Worm (Caenorhabditis elegans) whole organism, L1 larva: ENCODE measurements around the gene C13C4.7.

Source experiments
- C34B4.2 ChIP-seq: sonication (generic microtip); optimal IDR thresholded peaks from 2 replicates; lab custom pipeline; 2017; ENCODE audit warnings: mild to moderate bottlenecking, missing genetic modification characterization, missing compliant biosample characterization
- F16B12.6 ChIP-seq: fragments of 150-350 bp; optimal IDR thresholded peaks from 2 replicates; lab custom pipeline; 2014; ENCODE audit warnings: missing biosample characterization, missing genetic modification characterization
- ama-1 ChIP-seq: fragments of 150-350 bp; optimal IDR thresholded peaks from 2 replicates; lab custom pipeline; 2014
- blmp-1 ChIP-seq: fragments of 150-350 bp; optimal IDR thresholded peaks from 2 replicates; lab custom pipeline; 2014; ENCODE audit warnings: missing biosample characterization, missing genetic modification characterization
- ceh-82 ChIP-seq, 3 experiments: fragments of 150-350 bp in 1 of 3; sonication (generic microtip) in 2 of 3; optimal IDR thresholded peaks; 2 replicates each; lab custom pipeline; 2014 to 2017; ENCODE audit warnings: missing biosample characterization in 3 of 3, missing genetic modification characterization in 3 of 3
- ces-1 ChIP-seq: fragments of 150-350 bp; optimal IDR thresholded peaks from 2 replicates; lab custom pipeline; 2014; ENCODE audit warnings: missing biosample characterization, missing genetic modification reagents, missing genetic modification characterization
- dsc-1 ChIP-seq: sonication (generic microtip); optimal IDR thresholded peaks from 2 replicates; lab custom pipeline; 2016; ENCODE audit warnings: mild to moderate bottlenecking, missing genetic modification characterization, missing compliant biosample characterization
- egl-13 ChIP-seq: sonication (generic microtip); optimal IDR thresholded peaks from 2 replicates; lab custom pipeline; 2016; ENCODE audit warnings: missing genotype, missing genetic modification reagents, missing genetic modification characterization, missing compliant biosample characterization
- egl-27 ChIP-seq, 2 experiments: fragments of 150-350 bp in 1 of 2; sonication (generic microtip); optimal IDR thresholded peaks; 3 replicates each; lab custom pipeline; 2017 to 2018; ENCODE audit warnings: missing biosample characterization in 2 of 2, missing genetic modification characterization in 2 of 2, missing genetic modification reagents in 2 of 2
- elt-3 ChIP-seq, 6 experiments: fragments of 150-350 bp in 1 of 6; sonication (generic microtip); optimal IDR thresholded peaks; 2 replicates each; lab custom pipeline; 2017 to 2018; ENCODE audit warnings: missing biosample characterization in 6 of 6, missing genetic modification characterization in 6 of 6, inconsistent platforms in 1 of 6
- ets-5 ChIP-seq: fragments of 200-800 bp; sonication (Bioruptor generic); IDR thresholded peaks from 2 replicates; pipeline ENCODE4 v1.3.6; 2022; ENCODE audit warnings: missing genetic modification characterization, missing compliant biosample characterization
- fkh-10 ChIP-seq: sonication (generic microtip); optimal IDR thresholded peaks from 2 replicates; lab custom pipeline; 2017; ENCODE audit warnings: missing biosample characterization, missing genetic modification reagents, missing genetic modification characterization
- fkh-4 ChIP-seq: sonication (generic microtip); optimal IDR thresholded peaks from 2 replicates; lab custom pipeline; 2016; ENCODE audit warnings: missing compliant biosample characterization, missing genetic modification characterization, borderline replicate concordance
- fkh-8 ChIP-seq: sonication (generic microtip); optimal IDR thresholded peaks from 2 replicates; lab custom pipeline; 2016; ENCODE audit warnings: mild to moderate bottlenecking, missing genetic modification characterization, missing compliant biosample characterization
- grh-1 ChIP-seq: fragments of 200-800 bp; sonication (Bioruptor generic); IDR thresholded peaks from 2 replicates; pipeline ENCODE4 v1.3.6; 2022; ENCODE audit warnings: missing genetic modification reagents, missing genetic modification characterization, missing compliant biosample characterization
- hlh-4 ChIP-seq: sonication (generic microtip); optimal IDR thresholded peaks from 2 replicates; lab custom pipeline; 2016; ENCODE audit warnings: mild to moderate bottlenecking, missing genetic modification characterization, missing compliant biosample characterization
- hpl-2 ChIP-seq: fragments of 150-350 bp; optimal IDR thresholded peaks from 2 replicates; lab custom pipeline; 2014; ENCODE audit warnings: missing biosample characterization, missing genetic modification reagents, missing genetic modification characterization
- isw-1 ChIP-seq: fragments of 200-800 bp; sonication (Bioruptor generic); IDR thresholded peaks from 2 replicates; pipeline ENCODE4 v1.3.6; 2022; ENCODE audit warnings: missing genetic modification characterization, missing compliant biosample characterization
- jun-1 ChIP-seq: fragments of 150-350 bp; optimal IDR thresholded peaks from 2 replicates; lab custom pipeline; 2014; ENCODE audit warnings: missing biosample characterization, missing genetic modification reagents, missing genetic modification characterization
- lin-14 ChIP-seq: fragments of 200-800 bp; sonication (Bioruptor generic); optimal IDR thresholded peaks from 2 replicates; lab custom pipeline; 2018; ENCODE audit warnings: mild to moderate bottlenecking, missing genetic modification characterization, moderate library complexity, missing compliant biosample characterization
- lin-15B ChIP-seq: fragments of 150-350 bp; sonication (generic microtip); optimal IDR thresholded peaks from 3 replicates; lab custom pipeline; 2014; ENCODE audit warnings: missing biosample characterization, missing genetic modification characterization
- lin-35 ChIP-seq, 2 experiments: fragments of 150-350 bp; optimal IDR thresholded peaks; 2 replicates each; lab custom pipeline; 2014; ENCODE audit warnings: missing biosample characterization in 2 of 2, missing genetic modification characterization in 2 of 2, missing genetic modification reagents in 2 of 2
- mef-2 ChIP-seq: fragments of 150-350 bp; optimal IDR thresholded peaks from 2 replicates; lab custom pipeline; 2014; ENCODE audit warnings: missing biosample characterization, missing genetic modification characterization
- nhr-12 ChIP-seq: sonication (generic microtip); optimal IDR thresholded peaks from 2 replicates; lab custom pipeline; 2017; ENCODE audit warnings: missing biosample characterization, missing genetic modification characterization
- nhr-19 ChIP-seq: fragments of 200-800 bp; sonication (Bioruptor generic); conservative IDR thresholded peaks from 2 replicates; pipeline ENCODE4 v1.3.6; 2022; ENCODE audit warnings: missing genetic modification characterization, missing compliant biosample characterization
- nhr-20 ChIP-seq: sonication (generic microtip); optimal IDR thresholded peaks from 2 replicates; lab custom pipeline; 2016; ENCODE audit warnings: mild to moderate bottlenecking, missing genetic modification characterization, missing compliant biosample characterization
- nhr-47 ChIP-seq: sonication (generic microtip); optimal IDR thresholded peaks from 2 replicates; lab custom pipeline; 2016; ENCODE audit warnings: mild to moderate bottlenecking, missing genetic modification characterization, moderate library complexity, missing compliant biosample characterization
- nhr-71 ChIP-seq: sonication (generic microtip); optimal IDR thresholded peaks from 2 replicates; lab custom pipeline; 2016; ENCODE audit warnings: mild to moderate bottlenecking, missing genetic modification characterization, moderate library complexity, missing compliant biosample characterization
- nhr-84 ChIP-seq: sonication (generic microtip); optimal IDR thresholded peaks from 2 replicates; lab custom pipeline; 2017; ENCODE audit warnings: missing biosample characterization, missing genetic modification characterization
- nhr-85 ChIP-seq: sonication (generic microtip); peaks from one replicate; lab custom pipeline; 2016; ENCODE audit warnings: missing genetic modification characterization, inconsistent platforms, missing compliant biosample characterization
- pag-3 ChIP-seq: sonication (generic microtip); optimal IDR thresholded peaks from 2 replicates; lab custom pipeline; 2017; ENCODE audit warnings: missing genetic modification characterization, mild to moderate bottlenecking, missing compliant biosample characterization, antibody characterized with exemption, borderline replicate concordance; ENCODE audit not compliant: insufficient read depth
- pax-3 ChIP-seq: fragments of 200-800 bp; sonication (Bioruptor generic); optimal IDR thresholded peaks from 2 replicates; lab custom pipeline; 2018; ENCODE audit warnings: mild to moderate bottlenecking, missing genetic modification characterization, moderate library complexity, missing compliant biosample characterization
- rnt-1 ChIP-seq: sonication (generic microtip); optimal IDR thresholded peaks from 2 replicates; lab custom pipeline; 2016; ENCODE audit warnings: mild to moderate bottlenecking, missing genetic modification characterization, moderate library complexity, missing compliant biosample characterization
- skn-1 ChIP-seq: fragments of 150-350 bp; optimal IDR thresholded peaks from 2 replicates; lab custom pipeline; 2014; ENCODE audit warnings: missing biosample characterization, missing genetic modification characterization
- snu-23 ChIP-seq: sonication (generic microtip); optimal IDR thresholded peaks from 2 replicates; lab custom pipeline; 2016; ENCODE audit warnings: missing genetic modification characterization, missing compliant biosample characterization
- sptf-1 ChIP-seq: fragments of 150-350 bp; optimal IDR thresholded peaks from 2 replicates; lab custom pipeline; 2014; ENCODE audit warnings: missing biosample characterization, missing genetic modification characterization
- tlp-1 ChIP-seq: fragments of 150-350 bp; optimal IDR thresholded peaks from 2 replicates; lab custom pipeline; 2014; ENCODE audit warnings: missing biosample characterization, missing genetic modification characterization
- unc-130 ChIP-seq: fragments of 150-350 bp; optimal IDR thresholded peaks from 2 replicates; lab custom pipeline; 2017; ENCODE audit warnings: missing biosample characterization, missing genetic modification characterization, inconsistent platforms
- unc-30 ChIP-seq: sonication (generic microtip); optimal IDR thresholded peaks from 2 replicates; lab custom pipeline; 2017; ENCODE audit warnings: missing biosample characterization, missing genetic modification characterization
- zag-1 ChIP-seq: fragments of 150-350 bp; optimal IDR thresholded peaks from 2 replicates; lab custom pipeline; 2014; ENCODE audit warnings: missing biosample characterization, missing genetic modification characterization
- zip-4 ChIP-seq: fragments of 200-800 bp; sonication (Bioruptor generic); optimal IDR thresholded peaks from 2 replicates; lab custom pipeline; 2018; ENCODE audit warnings: mild to moderate bottlenecking, missing genetic modification characterization, moderate library complexity, missing compliant biosample characterization
- ztf-4 ChIP-seq: fragments of 150-350 bp; optimal IDR thresholded peaks from 2 replicates; lab custom pipeline; 2014; ENCODE audit warnings: missing biosample characterization, missing genetic modification characterization

The C13C4.7 gene

DNA sequence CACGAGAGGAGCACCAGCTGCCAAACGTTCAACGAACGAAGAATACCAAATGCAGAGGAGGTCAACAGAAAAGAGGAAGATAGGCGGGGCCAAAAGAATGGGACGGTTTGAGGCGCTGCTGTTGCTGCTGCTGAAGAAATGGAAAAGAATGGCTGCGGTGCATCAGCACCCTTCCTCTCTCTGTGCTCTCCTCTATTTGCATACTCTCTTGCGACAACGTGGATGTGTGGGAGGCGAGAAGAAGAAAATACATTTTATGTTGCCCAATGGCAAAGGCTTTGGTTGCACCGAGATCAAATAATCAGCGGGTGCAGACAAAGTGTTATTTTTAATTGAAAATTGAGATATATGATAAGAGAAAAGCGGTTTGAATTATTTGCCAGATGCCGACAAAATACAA is 38.1 kb upstream of the C13C4.7 start (continued):
- TF ChIP-seq pax-3 (tag; lab: Kevin White, UChicago) (no peak), egl-27 (tag; optimal IDR thresholded peaks at IDR 0.05; lab: Kevin White, UChicago) (no peak), mef-2 (tag; lab: Kevin White, UChicago) (no peak), egl-13 (tag; lab: Kevin White, UChicago) (no peak), elt-3 (tag; optimal IDR thresholded peaks at IDR 0.05; lab: Kevin White, UChicago) (no peak), fkh-10 (GFP tag; lab: Kevin White, UChicago) (no peak), lin-35 (GFP tag; optimal IDR thresholded peaks at IDR 0.05; lab: Kevin White, UChicago) (no peak), F16B12.6 (tag; lab: Kevin White, UChicago) (no peak), skn-1 (tag; lab: Kevin White, UChicago) (no peak), fkh-4 (tag; lab: Kevin White, UChicago) (no peak), jun-1 (tag; lab: Kevin White, UChicago) (no peak), snu-23 (GFP tag; lab: Kevin White, UChicago) (peak; percentile 8), pag-3 (tag; lab: Kevin White, UChicago) (no peak), ceh-82 (tag; optimal IDR thresholded peaks at IDR 0.05; lab: Kevin White, UChicago) (no peak), blmp-1 (tag; lab: Kevin White, UChicago) (no peak), sptf-1 (no peak), ets-5 (no peak)

DNA sequence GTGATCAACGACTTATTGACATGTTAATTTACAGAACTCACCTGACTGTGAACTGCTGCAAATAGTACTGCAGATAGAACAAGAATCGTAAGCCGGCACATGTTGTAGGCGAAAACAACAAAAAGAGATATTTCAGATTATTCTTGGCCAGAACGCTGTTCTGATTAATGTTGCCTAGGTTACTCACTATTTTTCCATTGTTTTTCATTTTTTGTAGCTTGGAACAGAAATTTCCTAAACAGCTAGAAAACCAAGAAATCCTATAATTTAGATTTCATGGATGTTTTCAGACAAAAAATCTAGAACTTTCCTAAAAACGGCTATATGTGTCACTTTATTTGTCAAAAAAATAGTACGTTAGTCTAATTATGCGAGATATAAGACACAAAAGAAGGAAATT is 34.3 kb upstream of the C13C4.7 start, which contains the start of gene C27A7.9:
Gene C27A7.9, minus strand, starts transcription at position 101 of the 400 bp plus-strand sequence.
- TF ChIP-seq grh-1 (GFP tag; lab: Robert Waterston, UW) = no peak
- no peak for TF ChIP-seq lin-15B
- TF ChIP-seq nhr-47 (tag; lab: Kevin White, UChicago) = no peak
- no peak for TF ChIP-seq hpl-2 (GFP tag; lab: Kevin White, UChicago)
- no peak for TF ChIP-seq nhr-85 (tag; lab: Kevin White, UChicago)
- no peak for TF ChIP-seq unc-30 (tag; lab: Kevin White, UChicago)
- TF ChIP-seq snu-23 (GFP tag; lab: Kevin White, UChicago) = no peak
- no peak for TF ChIP-seq elt-3 (tag; optimal IDR thresholded peaks at IDR 0.05; lab: Kevin White, UChicago)
- no peak for TF ChIP-seq ztf-4
- TF ChIP-seq nhr-71 (tag; lab: Kevin White, UChicago) = no peak
- no peak for TF ChIP-seq lin-35 (GFP tag; optimal IDR thresholded peaks at IDR 0.05; lab: Kevin White, UChicago)

DNA sequence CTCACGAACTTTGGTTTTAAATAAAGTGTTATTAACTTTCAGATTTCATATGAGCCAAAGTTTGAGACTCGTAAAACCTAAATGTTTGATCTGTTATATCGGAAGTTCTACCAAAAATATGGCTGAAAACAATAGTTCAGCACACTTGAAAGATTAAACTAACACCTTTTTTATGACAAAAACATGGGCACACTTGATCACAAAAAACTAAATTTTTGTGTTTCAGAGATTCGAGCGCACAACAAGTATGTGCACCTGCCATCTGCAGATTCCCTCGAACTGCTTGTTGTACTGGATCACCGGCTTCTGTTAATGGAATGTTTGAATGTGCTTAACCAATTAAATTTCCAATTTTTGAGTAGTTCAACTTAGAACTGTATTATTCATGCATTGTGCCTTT is 33.5 kb upstream of the C13C4.7 start:
- TF ChIP-seq fkh-8 (tag; lab: Kevin White, UChicago) (no peak), nhr-19 (GFP tag; lab: Robert Waterston, UW) (no peak), ama-1 (no peak), zip-4 (GFP tag; lab: Kevin White, UChicago) (no peak), rnt-1 (tag; lab: Kevin White, UChicago) (no peak), hlh-4 (tag; lab: Kevin White, UChicago) (no peak), lin-14 (GFP tag; lab: Kevin White, UChicago) (no peak), nhr-84 (tag; lab: Kevin White, UChicago) (no peak), nhr-20 (no peak)
- TF ChIP-seq, all 84 proteins: peak for 0

DNA sequence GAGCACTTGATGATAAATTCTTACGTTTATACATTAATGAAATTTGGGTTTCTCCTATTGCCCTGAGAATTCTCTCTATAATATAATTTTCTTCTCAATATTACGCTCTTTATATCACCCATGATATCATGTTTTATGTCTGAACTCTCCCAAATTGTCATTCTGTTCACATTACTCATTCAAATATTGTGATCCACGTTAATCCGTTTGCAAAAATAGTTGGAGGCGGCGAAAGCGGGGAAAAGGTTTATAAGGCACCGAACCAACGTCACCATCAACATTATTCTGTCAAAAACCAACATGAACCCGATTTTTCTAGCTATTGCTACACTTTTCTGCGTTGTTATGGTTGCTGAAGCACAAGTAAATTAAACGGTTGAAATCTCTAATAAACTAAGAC is 32.6 kb upstream of the C13C4.7 start, which contains the start of gene C27A7.8:
Gene C27A7.8, plus strand, starts transcription at position 301 of the 400 bp plus-strand sequence.
- TF ChIP-seq zag-1 (tag; lab: Kevin White, UChicago) = no peak
- no peak for TF ChIP-seq isw-1 (GFP tag; lab: Robert Waterston, UW)
- no peak for TF ChIP-seq ceh-82 (tag; optimal IDR thresholded peaks at IDR 0.05; lab: Kevin White, UChicago)
- no peak for TF ChIP-seq nhr-12
- TF ChIP-seq pax-3 (tag; lab: Kevin White, UChicago) = peak; percentile 26
- TF ChIP-seq unc-130 (tag; lab: Kevin White, UChicago) = no peak
- TF ChIP-seq rnt-1 (tag; lab: Kevin White, UChicago) = no peak
- no peak for TF ChIP-seq tlp-1 (tag; lab: Kevin White, UChicago)
- no peak for TF ChIP-seq egl-27 (tag; optimal IDR thresholded peaks at IDR 0.05; lab: Kevin White, UChicago)
- TF ChIP-seq dsc-1 (tag; lab: Kevin White, UChicago) = peak; percentile 47
- TF ChIP-seq nhr-20 = no peak
- no peak for TF ChIP-seq zip-4 (GFP tag; lab: Kevin White, UChicago)
- no peak for TF ChIP-seq C34B4.2 (tag; lab: Kevin White, UChicago)
- TF ChIP-seq ces-1 (GFP tag; lab: Kevin White, UChicago) = no peak
- TF ChIP-seq, all 84 proteins: peak for 2
